Worm (Caenorhabditis elegans): Measurements from ENCODE around the gene gcn-1.

gcn-1 gene

ce11 chrIII:2169445-2169844 lies 17.7 kb downstream of the gcn-1 start:
- no peak for TF ChIP-seq nhr-19 (GFP tag; conservative IDR thresholded peaks at IDR 0.05)
- TF ChIP-seq lin-39 (tag; optimal IDR thresholded peaks at IDR 0.05), result no peak
- TF ChIP-seq nhr-28 (tag; optimal IDR thresholded peaks at IDR 0.05), result no peak
- TF ChIP-seq hlh-17 (GFP tag; optimal IDR thresholded peaks at IDR 0.05; ENCODE audit: borderline replicate concordance), result no peak
- TF ChIP-seq nhr-85 (tag), result no peak
- no peak for TF ChIP-seq efl-1 (optimal IDR thresholded peaks at IDR 0.05)
- TF ChIP-seq efl-1 (GFP tag; optimal IDR thresholded peaks at IDR 0.05 in 1 of 2), result peak in 1 of 2 experiments; percentile 92
- TF ChIP-seq unc-62 (GFP tag; optimal IDR thresholded peaks at IDR 0.05), result no peak
- no peak for TF ChIP-seq ceh-82 (tag; optimal IDR thresholded peaks at IDR 0.05)
- peak in 1 of 2 experiments; percentile 39 for TF ChIP-seq lsy-2 (tag; optimal IDR thresholded peaks at IDR 0.05)
- TF ChIP-seq lin-15B (tag; optimal IDR thresholded peaks at IDR 0.05), result no peak
- TF ChIP-seq ceh-88 (GFP tag; IDR thresholded peaks at IDR 0.05), result no peak
- no peak for TF ChIP-seq nhr-47 (tag; optimal IDR thresholded peaks at IDR 0.05)
- TF ChIP-seq ama-1 (optimal IDR thresholded peaks at IDR 0.05), result peak; percentile 22
- TF ChIP-seq ceh-90 (tag; optimal IDR thresholded peaks at IDR 0.05), result no peak
- TF ChIP-seq isw-1 (GFP tag; IDR thresholded peaks at IDR 0.05), result no peak
- peak; percentile 53 for TF ChIP-seq mep-1 (tag; optimal IDR thresholded peaks at IDR 0.05)
- no peak for TF ChIP-seq egl-27 (tag; optimal IDR thresholded peaks at IDR 0.05)
- peak; percentile 33 for TF ChIP-seq snu-23 (GFP tag; optimal IDR thresholded peaks at IDR 0.05)
- peak; percentile 19 for TF ChIP-seq elt-2 (tag; optimal IDR thresholded peaks at IDR 0.05)
- TF ChIP-seq mdl-1 (tag; optimal IDR thresholded peaks at IDR 0.05), result no peak
- no peak for TF ChIP-seq ces-1 (GFP tag; optimal IDR thresholded peaks at IDR 0.05)
- peak in 2 of 6 experiments; percentile 50 to 54 for TF ChIP-seq elt-3 (tag; optimal IDR thresholded peaks at IDR 0.05)
- TF ChIP-seq nhr-11 (tag; optimal IDR thresholded peaks at IDR 0.05), result no peak
- TF ChIP-seq irx-1 (tag; optimal IDR thresholded peaks at IDR 0.05), result no peak
- no peak for TF ChIP-seq fkh-10 (GFP tag; optimal IDR thresholded peaks at IDR 0.05)
- no peak for TF ChIP-seq F16B12.6 (tag; optimal IDR thresholded peaks at IDR 0.05)
- TF ChIP-seq xbp-1 (tag; optimal IDR thresholded peaks at IDR 0.05), result no peak
- TF ChIP-seq snpc-4 (tag; optimal IDR thresholded peaks at IDR 0.05), result no peak
- no peak for TF ChIP-seq unc-130 (tag; optimal IDR thresholded peaks at IDR 0.05)
- peak in 1 of 2 experiments; percentile 55 for TF ChIP-seq lin-35 (GFP tag; optimal IDR thresholded peaks at IDR 0.05)
- no peak for TF ChIP-seq jun-1 (tag; optimal IDR thresholded peaks at IDR 0.05)
- no peak for TF ChIP-seq nhr-90 (tag; optimal IDR thresholded peaks at IDR 0.05; ENCODE audit: poor library complexity)
- no peak for TF ChIP-seq sptf-1 (tag; optimal IDR thresholded peaks at IDR 0.05)
- TF ChIP-seq ceh-8 (GFP tag; optimal IDR thresholded peaks at IDR 0.05), result no peak
- no peak for TF ChIP-seq tlp-1 (tag; optimal IDR thresholded peaks at IDR 0.05)
- no peak for TF ChIP-seq pag-3 (tag; optimal IDR thresholded peaks at IDR 0.05; ENCODE audit: borderline replicate concordance, insufficient read depth)
- no peak for TF ChIP-seq C34B4.2 (tag; optimal IDR thresholded peaks at IDR 0.05)
- peak; percentile 79 for TF ChIP-seq blmp-1 (tag; optimal IDR thresholded peaks at IDR 0.05)
- TF ChIP-seq nhr-12 (tag; optimal IDR thresholded peaks at IDR 0.05), result no peak
- TF ChIP-seq unc-86 (tag; optimal IDR thresholded peaks at IDR 0.05), result no peak
- no peak for TF ChIP-seq mab-9 (GFP tag; IDR thresholded peaks at IDR 0.05)
- no peak for TF ChIP-seq nhr-77 (tag; optimal IDR thresholded peaks at IDR 0.05)
- no peak for TF ChIP-seq unc-98 (GFP tag; IDR thresholded peaks at IDR 0.05)
- TF ChIP-seq zip-4 (GFP tag; optimal IDR thresholded peaks at IDR 0.05), result no peak
- no peak for TF ChIP-seq pax-3 (tag; optimal IDR thresholded peaks at IDR 0.05)
- TF ChIP-seq ztf-11 (tag; optimal IDR thresholded peaks at IDR 0.05), result no peak
- TF ChIP-seq dpl-1 (GFP tag; optimal IDR thresholded peaks at IDR 0.05), result peak in 2 of 3 experiments; percentile 2 to 17
- TF ChIP-seq tbx-2 (tag; optimal IDR thresholded peaks at IDR 0.05), result no peak
- no peak for TF ChIP-seq lir-3 (tag; optimal IDR thresholded peaks at IDR 0.05; ENCODE audit: poor library complexity)
- no peak for TF ChIP-seq sup-37 (GFP tag; optimal IDR thresholded peaks at IDR 0.05)
- no peak for TF ChIP-seq lin-13 (GFP tag; optimal IDR thresholded peaks at IDR 0.05)
- peak; percentile 4 for TF ChIP-seq skn-1 (tag; optimal IDR thresholded peaks at IDR 0.05)
- TF ChIP-seq egl-13 (tag; optimal IDR thresholded peaks at IDR 0.05), result no peak
